Fruit fly (Drosophila melanogaster) whole organism, embryonic: ENCODE measurements around the gene Grip75.
A peak's percentile ranks its signal among the peaks of the same experiment; 100 is the strongest.

Experiments
- Atf-2 ChIP-seq: fragments of 200-800 bp; sonication (Bioruptor generic); optimal IDR thresholded peaks from 2 replicates; lab custom pipeline; 2016; ENCODE audit warnings: missing biosample characterization, missing genetic modification characterization
- Atf6 ChIP-seq: fragments of 200-800 bp; sonication (Bioruptor generic); IDR thresholded peaks from 2 replicates; pipeline ENCODE4 v1.3.6; 2022; ENCODE audit warnings: missing biosample characterization, missing genetic modification characterization
- CG10274 ChIP-seq: fragments of 200-800 bp; sonication (Bioruptor generic); optimal IDR thresholded peaks from 3 replicates; lab custom pipeline; 2017; ENCODE audit warnings: missing biosample characterization, mild to moderate bottlenecking, missing genetic modification characterization
- CG10959 ChIP-seq: fragments of 200-800 bp; sonication (Bioruptor generic); IDR thresholded peaks from 2 replicates; pipeline ENCODE4 v1.3.6; 2022; ENCODE audit warnings: missing biosample characterization, missing genetic modification characterization
- CG11398 ChIP-seq: fragments of 200-800 bp; sonication (Bioruptor generic); optimal IDR thresholded peaks from 2 replicates; lab custom pipeline; 2016; ENCODE audit warnings: missing biosample characterization, missing genetic modification characterization
- CG11723 ChIP-seq: fragments of 200-800 bp; sonication (Bioruptor generic); optimal IDR thresholded peaks from 2 replicates; lab custom pipeline; 2017; ENCODE audit warnings: missing biosample characterization, mild to moderate bottlenecking, missing genetic modification characterization
- CG12299 ChIP-seq: fragments of 200-800 bp; sonication (Bioruptor generic); optimal IDR thresholded peaks from 2 replicates; lab custom pipeline; 2018; ENCODE audit warnings: missing biosample characterization, mild to moderate bottlenecking, missing genetic modification characterization
- CG13287 ChIP-seq: fragments of 200-800 bp; sonication (Bioruptor generic); IDR thresholded peaks from 2 replicates; pipeline ENCODE4 v1.3.6; 2022; ENCODE audit warnings: missing biosample characterization, missing genetic modification characterization; ENCODE audit not compliant: partially characterized antibody
- CG18599 ChIP-seq: fragments of 200-800 bp; sonication (Bioruptor generic); optimal IDR thresholded peaks from 3 replicates; lab custom pipeline; 2017; ENCODE audit warnings: missing biosample characterization, missing genetic modification characterization, mild to moderate bottlenecking, moderate library complexity, missing genetic modification reagents
- CG2120 ChIP-seq: fragments of 200-800 bp; sonication (Bioruptor generic); optimal IDR thresholded peaks from 3 replicates; lab custom pipeline; 2016; ENCODE audit warnings: missing biosample characterization, missing genetic modification characterization
- CG32772 ChIP-seq: fragments of 200-800 bp; sonication (Bioruptor generic); IDR thresholded peaks from 2 replicates; pipeline ENCODE4 v1.3.6; 2022; ENCODE audit warnings: missing biosample characterization, missing genetic modification characterization
- CG33213 ChIP-seq: fragments of 200-800 bp; sonication (Bioruptor generic); optimal IDR thresholded peaks from 3 replicates; lab custom pipeline; 2016; ENCODE audit warnings: missing biosample characterization, missing genetic modification characterization
- CG3407 ChIP-seq: fragments of 200-800 bp; sonication (Bioruptor generic); optimal IDR thresholded peaks from 2 replicates; lab custom pipeline; 2018; ENCODE audit warnings: missing biosample characterization, mild to moderate bottlenecking, missing genetic modification characterization
- CG3838 ChIP-seq: fragments of 200-800 bp; sonication (Bioruptor generic); optimal IDR thresholded peaks from 3 replicates; lab custom pipeline; 2016; ENCODE audit warnings: missing biosample characterization, missing genetic modification characterization
- CG43689 ChIP-seq: fragments of 200-800 bp; sonication (Bioruptor generic); IDR thresholded peaks from 2 replicates; pipeline ENCODE4 v1.3.6; 2022; ENCODE audit warnings: missing biosample characterization, missing genetic modification characterization
- CG6175 ChIP-seq: fragments of 200-800 bp; sonication (Bioruptor generic); IDR thresholded peaks from 3 replicates; pipeline ENCODE4 v1.3.6; 2022; ENCODE audit warnings: missing biosample characterization, missing genetic modification characterization
- CG6765 ChIP-seq: fragments of 200-800 bp; sonication (Bioruptor generic); optimal IDR thresholded peaks from 3 replicates; lab custom pipeline; 2017; ENCODE audit warnings: missing biosample characterization, mild to moderate bottlenecking, missing genetic modification characterization
- CG6854 ChIP-seq: fragments of 200-800 bp; sonication (Bioruptor generic); optimal IDR thresholded peaks from 3 replicates; lab custom pipeline; 2017; ENCODE audit warnings: missing biosample characterization, mild to moderate bottlenecking, missing genetic modification characterization
- CG7839 ChIP-seq: fragments of 200-800 bp; sonication (Bioruptor generic); optimal IDR thresholded peaks from 3 replicates; lab custom pipeline; 2018; ENCODE audit warnings: missing biosample characterization, mild to moderate bottlenecking, missing genetic modification characterization, moderate library complexity
- CG7963 ChIP-seq: fragments of 200-800 bp; sonication (Bioruptor generic); IDR thresholded peaks from 3 replicates; pipeline ENCODE4 v1.3.6; 2022; ENCODE audit warnings: missing biosample characterization, missing genetic modification characterization; ENCODE audit not compliant: partially characterized antibody
- CG8359 ChIP-seq: fragments of 200-800 bp; sonication (Bioruptor generic); optimal IDR thresholded peaks from 2 replicates; lab custom pipeline; 2017; ENCODE audit warnings: missing biosample characterization, mild to moderate bottlenecking, missing genetic modification characterization, borderline replicate concordance
- CG8944 ChIP-seq: fragments of 200-800 bp; sonication (Bioruptor generic); optimal IDR thresholded peaks from 3 replicates; lab custom pipeline; 2016; ENCODE audit warnings: missing biosample characterization, missing genetic modification characterization
- CTCF ChIP-seq: fragments of 200-800 bp; sonication (Bioruptor generic); optimal IDR thresholded peaks from 2 replicates; lab custom pipeline; 2017; ENCODE audit warnings: missing biosample characterization, mild to moderate bottlenecking, missing genetic modification characterization, moderate library complexity
- Dad ChIP-seq: fragments of 200-800 bp; sonication (Bioruptor generic); optimal IDR thresholded peaks from 3 replicates; lab custom pipeline; 2016; ENCODE audit warnings: missing biosample characterization, missing genetic modification characterization
- Dfd ChIP-seq, 2 experiments: fragments of >200 bp; optimal IDR thresholded peaks; 2 replicates each; lab custom pipeline; 2017; ENCODE audit warnings: missing biosample characterization in 2 of 2, missing genetic modification characterization in 2 of 2
- Gug ChIP-seq: fragments of 200-800 bp; sonication (Bioruptor generic); IDR thresholded peaks from 4 replicates; pipeline ENCODE4 v1.3.6; 2022; ENCODE audit warnings: missing biosample characterization, missing genetic modification characterization
- MESR4 ChIP-seq: fragments of 200-800 bp; sonication (Bioruptor generic); optimal IDR thresholded peaks from 2 replicates; lab custom pipeline; 2018; ENCODE audit warnings: missing biosample characterization, mild to moderate bottlenecking, missing genetic modification characterization, moderate library complexity
- Mad ChIP-seq: fragments of 200-800 bp; sonication (Bioruptor generic); optimal IDR thresholded peaks from 2 replicates; lab custom pipeline; 2016; ENCODE audit warnings: missing biosample characterization, missing genetic modification characterization
- Med ChIP-seq: fragments of 200-800 bp; sonication (Bioruptor generic); peaks from one replicate; lab custom pipeline; 2016; ENCODE audit warnings: missing biosample characterization, missing genetic modification characterization, mild to moderate bottlenecking, inconsistent platforms, moderate library complexity
- Mes4 ChIP-seq: fragments of 200-800 bp; sonication (Bioruptor generic); optimal IDR thresholded peaks from 2 replicates; lab custom pipeline; 2016; ENCODE audit warnings: missing biosample characterization, missing genetic modification characterization
- Oli ChIP-seq: fragments of 200-800 bp; sonication (Bioruptor generic); optimal IDR thresholded peaks from 2 replicates; lab custom pipeline; 2018; ENCODE audit warnings: missing biosample characterization, mild to moderate bottlenecking, missing genetic modification characterization, moderate library complexity
- PHDP ChIP-seq: fragments of 200-800 bp; sonication (Bioruptor generic); optimal IDR thresholded peaks from 3 replicates; lab custom pipeline; 2018; ENCODE audit warnings: missing biosample characterization, mild to moderate bottlenecking, missing genetic modification characterization, moderate library complexity
- Rx ChIP-seq: fragments of 200-800 bp; sonication (Bioruptor generic); IDR thresholded peaks from 2 replicates; pipeline ENCODE4 v1.3.6; 2022; ENCODE audit warnings: missing biosample characterization, missing genetic modification characterization
- TFAM ChIP-seq: fragments of 200-800 bp; sonication (Bioruptor generic); optimal IDR thresholded peaks from 2 replicates; lab custom pipeline; 2017; ENCODE audit warnings: missing biosample characterization, missing genetic modification characterization, inconsistent platforms
- ase ChIP-seq: fragments of 200-800 bp; sonication (Bioruptor generic); IDR thresholded peaks from 3 replicates; pipeline ENCODE4 v1.3.6; 2022; ENCODE audit warnings: missing biosample characterization, missing genetic modification characterization
- bowl ChIP-seq: fragments of 200-800 bp; sonication (Bioruptor generic); IDR thresholded peaks from 2 replicates; pipeline ENCODE4 v1.3.6; 2022; ENCODE audit warnings: missing biosample characterization, missing genetic modification characterization
- cato ChIP-seq: fragments of 200-800 bp; sonication (Bioruptor generic); optimal IDR thresholded peaks from 2 replicates; lab custom pipeline; 2016; ENCODE audit warnings: missing biosample characterization, missing genetic modification characterization, borderline replicate concordance
- corto ChIP-seq: fragments of 200-800 bp; sonication (Bioruptor generic); optimal IDR thresholded peaks from 2 replicates; lab custom pipeline; 2016; ENCODE audit warnings: missing biosample characterization, mild to moderate bottlenecking, missing genetic modification characterization, moderate library complexity
- dmrt99B ChIP-seq: fragments of 200-800 bp; sonication (Bioruptor generic); optimal IDR thresholded peaks from 2 replicates; lab custom pipeline; 2018; ENCODE audit warnings: missing biosample characterization, mild to moderate bottlenecking, missing genetic modification characterization, moderate library complexity
- fd64A ChIP-seq: fragments of 200-800 bp; sonication (Bioruptor generic); optimal IDR thresholded peaks from 3 replicates; lab custom pipeline; 2018; ENCODE audit warnings: missing biosample characterization, mild to moderate bottlenecking, missing genetic modification characterization
- fru ChIP-seq: fragments of >200 bp; optimal IDR thresholded peaks from 2 replicates; lab custom pipeline; 2017
- maf-S ChIP-seq: fragments of 200-800 bp; sonication (Bioruptor generic); optimal IDR thresholded peaks from 2 replicates; lab custom pipeline; 2016; ENCODE audit warnings: missing biosample characterization, missing genetic modification characterization
- nau ChIP-seq: fragments of 200-800 bp; sonication (Bioruptor generic); optimal IDR thresholded peaks from 3 replicates; lab custom pipeline; 2017; ENCODE audit warnings: missing biosample characterization, mild to moderate bottlenecking, missing genetic modification characterization, missing genetic modification reagents
- oc ChIP-seq: fragments of 200-800 bp; sonication (Bioruptor generic); optimal IDR thresholded peaks from 2 replicates; lab custom pipeline; 2018; ENCODE audit warnings: missing biosample characterization, mild to moderate bottlenecking, missing genetic modification characterization, moderate library complexity
- p53 ChIP-seq: fragments of 200-800 bp; sonication (Bioruptor generic); optimal IDR thresholded peaks from 2 replicates; lab custom pipeline; 2016; ENCODE audit warnings: missing biosample characterization, missing genetic modification characterization
- pnt ChIP-seq: fragments of 200-800 bp; sonication (Bioruptor generic); optimal IDR thresholded peaks from 3 replicates; lab custom pipeline; 2016; ENCODE audit warnings: missing biosample characterization, missing genetic modification characterization
- psq ChIP-seq: fragments of 200-800 bp; sonication (Bioruptor generic); optimal IDR thresholded peaks from 2 replicates; lab custom pipeline; 2017; ENCODE audit warnings: missing biosample characterization, missing genetic modification characterization
- rib ChIP-seq: fragments of 200-800 bp; sonication (Bioruptor generic); IDR thresholded peaks from 2 replicates; pipeline ENCODE4 v1.3.6; 2022; ENCODE audit warnings: missing biosample characterization, missing genetic modification characterization
- sens ChIP-seq: fragments of 200-800 bp; sonication (Bioruptor generic); peaks from one replicate; lab custom pipeline; 2016; ENCODE audit warnings: missing biosample characterization, missing genetic modification characterization
- so ChIP-seq: fragments of 200-800 bp; sonication (Bioruptor generic); IDR thresholded peaks from 3 replicates; pipeline ENCODE4 v1.3.6; 2022; ENCODE audit warnings: missing biosample characterization, missing genetic modification characterization
- tin ChIP-seq: fragments of 200-800 bp; sonication (Bioruptor generic); optimal IDR thresholded peaks from 3 replicates; lab custom pipeline; 2016; ENCODE audit warnings: missing biosample characterization, missing genetic modification characterization
- vfl ChIP-seq: fragments of 200-800 bp; sonication (Bioruptor generic); optimal IDR thresholded peaks from 2 replicates; lab custom pipeline; 2016; ENCODE audit warnings: missing biosample characterization, missing genetic modification characterization
- yki ChIP-seq: fragments of >200 bp; optimal IDR thresholded peaks from 3 replicates; lab custom pipeline; 2018

Grip75 gene

dm6 chr2L:10519225-10519624 is 36.1 kb downstream of the Grip75 start (continued):
- no peak for TF ChIP-seq CG13287 (GFP tag; lab: Robert Waterston, UW)
- TF ChIP-seq CG7963 (GFP tag; lab: Robert Waterston, UW) = no peak
- peak; percentile 57 for TF ChIP-seq PHDP (tag; lab: Kevin White, UChicago)
- TF ChIP-seq p53 (GFP tag; lab: Kevin White, UChicago) = no peak
- peak; percentile 61 for TF ChIP-seq bowl
- TF ChIP-seq Mad (GFP tag; lab: Kevin White, UChicago) = no peak
- TF ChIP-seq Med (GFP tag; lab: Kevin White, UChicago) = peak; percentile 88
- peak; percentile 16 for TF ChIP-seq maf-S
- no peak for TF ChIP-seq CG3838 (GFP tag; lab: Kevin White, UChicago)
- TF ChIP-seq Atf6 (GFP tag; lab: Robert Waterston, UW) = peak; percentile 79
- TF ChIP-seq CG6765 (GFP tag; lab: Kevin White, UChicago) = peak; percentile 43
- peak; percentile 55 for TF ChIP-seq Oli (tag; lab: Kevin White, UChicago)
- no peak for TF ChIP-seq CG8944 (GFP tag; lab: Kevin White, UChicago)
- TF ChIP-seq psq (GFP tag; lab: Kevin White, UChicago) = no peak
- TF ChIP-seq fd64A (GFP tag; lab: Kevin White, UChicago) = no peak
- no peak for TF ChIP-seq Dad (GFP tag; lab: Kevin White, UChicago)
- peak; percentile 34 for TF ChIP-seq pnt (GFP tag; lab: Kevin White, UChicago)
- no peak for TF ChIP-seq cato
- peak; percentile 31 for TF ChIP-seq CG12299 (tag; lab: Kevin White, UChicago)
- TF ChIP-seq ase = peak; percentile 49; the same call in 2 of the 3 replicates
- TF ChIP-seq CTCF (GFP tag; lab: Kevin White, UChicago) = no peak
- peak; percentile 85 for TF ChIP-seq CG18599 (GFP tag; lab: Kevin White, UChicago)
- peak; percentile 14 for TF ChIP-seq CG8359 (GFP tag; lab: Kevin White, UChicago)
- peak; percentile 21 for TF ChIP-seq CG10274 (GFP tag; lab: Kevin White, UChicago)
- TF ChIP-seq so (GFP tag; lab: Robert Waterston, UW) = peak; percentile 24; the same call in 1 of the 3 replicates
- TF ChIP-seq CG32772 (GFP tag; lab: Robert Waterston, UW) = peak; percentile 53; the same call in 1 of the 2 replicates
- peak; percentile 76 for TF ChIP-seq CG2120 (GFP tag; lab: Kevin White, UChicago)
- TF ChIP-seq CG43689 (GFP tag; lab: Robert Waterston, UW) = no peak
- no peak for TF ChIP-seq TFAM (GFP tag; lab: Kevin White, UChicago)
- peak; percentile 68 for TF ChIP-seq CG7839
- TF ChIP-seq dmrt99B = peak; percentile 69
- TF ChIP-seq nau (GFP tag; lab: Kevin White, UChicago) = peak; percentile 36
- no peak for TF ChIP-seq yki (lab: Kevin White, UChicago)
- TF ChIP-seq Dfd (GFP tag; optimal IDR thresholded peaks at IDR 0.05; lab: Kevin White, UChicago) = no peak
- no peak for TF ChIP-seq CG11398
- no peak for TF ChIP-seq vfl (GFP tag; lab: Kevin White, UChicago)
- TF ChIP-seq Mes4 (GFP tag; lab: Kevin White, UChicago) = no peak
- TF ChIP-seq Atf-2 = peak; percentile 36
- peak; percentile 54 for TF ChIP-seq corto (GFP tag; lab: Kevin White, UChicago)
- TF ChIP-seq CG33213 (GFP tag; lab: Kevin White, UChicago) = no peak
- TF ChIP-seq CG6854 (GFP tag; lab: Kevin White, UChicago) = peak; percentile 26
- no peak for TF ChIP-seq CG6175 (GFP tag; lab: Robert Waterston, UW)
- no peak for TF ChIP-seq MESR4 (GFP tag; lab: Kevin White, UChicago)
- TF ChIP-seq rib (GFP tag; lab: Robert Waterston, UW) = peak; percentile 39; the same call in 1 of the 2 replicates
- TF ChIP-seq sens (GFP tag; lab: Kevin White, UChicago) = peak; percentile 80
- peak; percentile 47; the same call in 2 of the 4 replicates for TF ChIP-seq Gug (GFP tag; lab: Robert Waterston, UW)
- no peak for TF ChIP-seq oc
- TF ChIP-seq CG10959 (GFP tag; lab: Robert Waterston, UW) = no peak
- TF ChIP-seq Rx (GFP tag; lab: Robert Waterston, UW) = no peak; the same call in 1 of the 2 replicates
- TF ChIP-seq CG11723 (GFP tag; lab: Kevin White, UChicago) = no peak
- peak; percentile 19 for TF ChIP-seq CG3407 (GFP tag; lab: Kevin White, UChicago)
- TF ChIP-seq tin = no peak
- TF ChIP-seq fru (lab: Kevin White, UChicago) = no peak
